Worm (Caenorhabditis elegans) whole organism, L2 larva: ENCODE data around the gene oig-5.

Experiments used
- ZK546.5 ChIP-seq: sonication (generic microtip); optimal IDR thresholded peaks from 2 replicates; lab custom pipeline; 2017; ENCODE audit warnings: missing biosample characterization, missing genetic modification characterization
- alr-1 ChIP-seq: fragments of 150-350 bp; optimal IDR thresholded peaks from 2 replicates; lab custom pipeline; 2014; ENCODE audit warnings: missing biosample characterization, missing genetic modification characterization
- aly-2 ChIP-seq: fragments of 150-350 bp; optimal IDR thresholded peaks from 2 replicates; lab custom pipeline; 2014; ENCODE audit warnings: missing biosample characterization, missing genetic modification characterization
- ama-1 ChIP-seq: fragments of 150-350 bp; optimal IDR thresholded peaks from 2 replicates; lab custom pipeline; 2018; ENCODE audit warnings: inconsistent platforms
- blmp-1 ChIP-seq: sonication (generic microtip); optimal IDR thresholded peaks from 2 replicates; lab custom pipeline; 2017; ENCODE audit warnings: missing genetic modification characterization, mild to moderate bottlenecking, missing compliant biosample characterization, antibody characterized with exemption, moderate library complexity; ENCODE audit not compliant: insufficient read depth
- ceh-16 ChIP-seq: fragments of 150-350 bp; optimal IDR thresholded peaks from 2 replicates; lab custom pipeline; 2014; ENCODE audit warnings: missing biosample characterization, missing genetic modification characterization
- ceh-82 ChIP-seq: fragments of 150-350 bp; optimal IDR thresholded peaks from 2 replicates; lab custom pipeline; 2014; ENCODE audit warnings: missing biosample characterization, missing genetic modification characterization
- crh-2 ChIP-seq: sonication (generic microtip); optimal IDR thresholded peaks from 2 replicates; lab custom pipeline; 2017; ENCODE audit warnings: missing biosample characterization, missing genetic modification characterization
- egl-27 ChIP-seq: sonication (generic microtip); optimal IDR thresholded peaks from 3 replicates; lab custom pipeline; 2017; ENCODE audit warnings: missing biosample characterization, missing genetic modification reagents, missing genetic modification characterization
- elt-1 ChIP-seq: fragments of 150-350 bp; optimal IDR thresholded peaks from 2 replicates; lab custom pipeline; 2014; ENCODE audit warnings: missing biosample characterization, missing genetic modification characterization
- elt-3 ChIP-seq: sonication (generic microtip); optimal IDR thresholded peaks from 2 replicates; lab custom pipeline; 2017; ENCODE audit warnings: missing biosample characterization, missing genetic modification characterization
- fos-1 ChIP-seq: fragments of 150-350 bp; optimal IDR thresholded peaks from 2 replicates; lab custom pipeline; 2014; ENCODE audit warnings: missing biosample characterization, missing genetic modification characterization
- gmeb-1 ChIP-seq: fragments of 150-350 bp; optimal IDR thresholded peaks from 2 replicates; lab custom pipeline; 2014; ENCODE audit warnings: missing biosample characterization, missing genetic modification characterization
- lin-11 ChIP-seq: fragments of 150-350 bp; sonication (generic microtip); optimal IDR thresholded peaks from 2 replicates; lab custom pipeline; 2014; ENCODE audit warnings: missing biosample characterization, missing genetic modification characterization, inconsistent platforms, mixed read lengths
- lin-13 ChIP-seq: fragments of 150-350 bp; optimal IDR thresholded peaks from 2 replicates; lab custom pipeline; 2014; ENCODE audit warnings: missing biosample characterization, missing genetic modification reagents, missing genetic modification characterization
- lin-39 ChIP-seq: fragments of 150-350 bp; optimal IDR thresholded peaks from 2 replicates; lab custom pipeline; 2014; ENCODE audit warnings: missing biosample characterization, missing genetic modification reagents, missing genetic modification characterization
- lsy-2 ChIP-seq, 2 experiments: fragments of 150-350 bp in 1 of 2; sonication (generic microtip) in 1 of 2; optimal IDR thresholded peaks; 2 replicates each; lab custom pipeline; 2014 to 2017; ENCODE audit warnings: missing biosample characterization in 2 of 2, missing genetic modification characterization in 2 of 2
- mab-5 ChIP-seq: fragments of 150-350 bp; optimal IDR thresholded peaks from 2 replicates; lab custom pipeline; 2014; ENCODE audit warnings: missing biosample characterization, missing genetic modification characterization
- mbf-1 ChIP-seq: sonication (generic microtip); optimal IDR thresholded peaks from 2 replicates; lab custom pipeline; 2017; ENCODE audit warnings: missing biosample characterization, missing genetic modification characterization
- nhr-10 ChIP-seq: sonication (generic microtip); optimal IDR thresholded peaks from 2 replicates; lab custom pipeline; 2017; ENCODE audit warnings: missing biosample characterization, missing genetic modification characterization
- nhr-11 ChIP-seq: fragments of 150-350 bp; optimal IDR thresholded peaks from 2 replicates; lab custom pipeline; 2014; ENCODE audit warnings: missing biosample characterization, missing genetic modification characterization
- nhr-23 ChIP-seq: fragments of 150-350 bp; optimal IDR thresholded peaks from 2 replicates; lab custom pipeline; 2014; ENCODE audit warnings: missing biosample characterization, missing genetic modification reagents, missing genetic modification characterization
- nhr-237 ChIP-seq: fragments of 150-350 bp; optimal IDR thresholded peaks from 2 replicates; lab custom pipeline; 2014; ENCODE audit warnings: missing biosample characterization, missing genetic modification characterization
- nhr-25 ChIP-seq: fragments of 150-350 bp; sonication (generic microtip); optimal IDR thresholded peaks from 3 replicates; lab custom pipeline; 2014; ENCODE audit warnings: missing biosample characterization, missing genetic modification characterization
- peb-1 ChIP-seq: fragments of 150-350 bp; optimal IDR thresholded peaks from 2 replicates; lab custom pipeline; 2014; ENCODE audit warnings: missing biosample characterization, missing genetic modification characterization
- sem-4 ChIP-seq: fragments of 150-350 bp; optimal IDR thresholded peaks from 2 replicates; lab custom pipeline; 2014; ENCODE audit warnings: missing biosample characterization, missing genetic modification reagents, missing genetic modification characterization
- skn-1 ChIP-seq: sonication (generic microtip); optimal IDR thresholded peaks from 2 replicates; lab custom pipeline; 2017; ENCODE audit warnings: missing biosample characterization, missing genetic modification characterization
- sma-9 ChIP-seq, 2 experiments: fragments of 150-350 bp in 1 of 2; sonication (generic microtip) in 1 of 2; optimal IDR thresholded peaks; 2 replicates each; lab custom pipeline; 2014 to 2016; ENCODE audit warnings: missing genetic modification characterization in 2 of 2, mild to moderate bottlenecking in 1 of 2, missing biosample characterization in 1 of 2, missing compliant biosample characterization in 1 of 2, missing genetic modification reagents in 1 of 2, moderate library complexity in 1 of 2
- snpc-4 ChIP-seq: fragments of 150-350 bp; optimal IDR thresholded peaks from 2 replicates; lab custom pipeline; 2014; ENCODE audit warnings: missing biosample characterization, missing genetic modification characterization
- unc-55 ChIP-seq: fragments of 150-350 bp; sonication (generic microtip); optimal IDR thresholded peaks from 3 replicates; lab custom pipeline; 2014; ENCODE audit warnings: missing biosample characterization, missing genetic modification reagents, missing genetic modification characterization
- unc-62 ChIP-seq: fragments of 150-350 bp; optimal IDR thresholded peaks from 2 replicates; lab custom pipeline; 2014; ENCODE audit warnings: missing biosample characterization, missing genetic modification reagents, missing genetic modification characterization
- zag-1 ChIP-seq: fragments of 150-350 bp; optimal IDR thresholded peaks from 2 replicates; lab custom pipeline; 2014; ENCODE audit warnings: missing biosample characterization, missing genetic modification characterization
- ztf-4 ChIP-seq: fragments of 150-350 bp; optimal IDR thresholded peaks from 2 replicates; lab custom pipeline; 2014; ENCODE audit warnings: missing biosample characterization, missing genetic modification characterization

oig-5 gene

ce11 chrIV:14824878-14825352 is 17.9 kb downstream of the oig-5 start, which contains the start of gene sec-61.A (continued):
- TF ChIP-seq blmp-1 (tag; lab: Kevin White, UChicago) (no peak), skn-1 (no peak), lin-13 (GFP tag; lab: Kevin White, UChicago) (peak; percentile 56), nhr-237 (tag; lab: Kevin White, UChicago) (peak; percentile 16), zag-1 (no peak), elt-3 (no peak), unc-55 (GFP tag; lab: Kevin White, UChicago) (peak; percentile 73), nhr-25 (tag; lab: Kevin White, UChicago) (peak; percentile 77)
- TF ChIP-seq, all 48 proteins: peak for 19

DNA sequence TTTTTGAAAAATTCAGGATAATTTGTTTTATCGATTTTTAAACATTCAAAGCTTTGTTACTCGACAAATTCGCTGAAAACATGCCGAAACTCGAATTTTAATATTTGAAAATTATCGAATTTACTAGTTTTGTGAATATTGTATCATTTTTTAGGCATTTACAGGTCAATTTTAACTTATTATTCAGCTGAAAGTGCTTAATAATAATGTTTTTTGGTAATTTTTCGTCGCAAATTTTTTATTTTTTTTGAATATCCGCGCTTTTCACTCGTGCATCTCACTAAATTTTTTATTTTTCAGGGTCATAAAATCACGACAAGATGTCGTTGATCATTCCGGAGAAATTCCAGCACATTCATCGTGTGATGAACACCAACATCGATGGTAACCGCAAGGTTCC is 18.4 kb downstream of the oig-5 start, which contains the start of gene rps-18:
rps-18 (plus strand) TSS at position 301 of the 400 bp plus-strand sequence.
- TF ChIP-seq ceh-16 (tag; lab: Kevin White, UChicago) (no peak), egl-27 (no peak), nhr-10 (no peak), ztf-4 (tag; lab: Kevin White, UChicago) (no peak), aly-2 (tag; lab: Kevin White, UChicago) (no peak), gmeb-1 (tag; lab: Kevin White, UChicago) (no peak), snpc-4 (no peak), ceh-82 (no peak), unc-55 (GFP tag; lab: Kevin White, UChicago) (no peak), nhr-237 (tag; lab: Kevin White, UChicago) (no peak), lin-13 (GFP tag; lab: Kevin White, UChicago) (no peak), sma-9 (GFP tag; optimal IDR thresholded peaks at IDR 0.05; lab: Kevin White, UChicago) (no peak), sma-9 (tag; optimal IDR thresholded peaks at IDR 0.05; lab: Kevin White, UChicago) (no peak), lin-39 (tag; lab: Kevin White, UChicago) (no peak), fos-1 (no peak), lsy-2 (tag; optimal IDR thresholded peaks at IDR 0.05; lab: Kevin White, UChicago) (no peak), mab-5 (tag; lab: Kevin White, UChicago) (no peak), nhr-23 (tag; lab: Kevin White, UChicago) (no peak)

- TF ChIP-seq ZK546.5 (tag; lab: Kevin White, UChicago) (no peak), nhr-23 (tag; lab: Kevin White, UChicago) (no peak), crh-2 (tag; lab: Kevin White, UChicago) (no peak), unc-55 (GFP tag; lab: Kevin White, UChicago) (no peak), ztf-4 (tag; lab: Kevin White, UChicago) (no peak), nhr-11 (no peak), ama-1 (lab: Kevin White, UChicago) (no peak), mbf-1 (tag; lab: Kevin White, UChicago) (no peak)
- TF ChIP-seq, all 48 proteins: peak for 0
These were observed 19.3 kb downstream of the oig-5 start for ce11 chrIV:14826151-14826757.

DNA sequence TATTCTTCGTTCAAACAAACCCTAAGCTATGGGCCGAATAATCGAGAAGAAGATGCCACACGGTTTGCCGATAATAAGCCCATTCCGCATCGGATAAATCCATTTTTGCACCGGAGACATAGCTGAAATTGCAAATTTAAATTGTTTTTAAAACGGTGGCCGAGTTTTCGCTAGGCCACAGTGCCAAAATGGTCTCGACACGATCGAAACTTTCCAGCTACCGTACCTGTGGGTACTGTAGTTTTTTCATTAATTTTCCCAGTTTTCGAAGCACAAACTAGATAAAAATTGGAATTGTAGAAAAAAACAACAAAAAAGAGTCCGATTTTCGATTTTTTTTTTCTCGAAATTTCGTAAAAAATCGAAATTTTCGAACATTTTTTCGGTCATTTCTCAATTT is 21.2 kb downstream of the oig-5 start:
- no peak for TF ChIP-seq egl-27
- TF ChIP-seq lin-13 (GFP tag; lab: Kevin White, UChicago) = no peak
- TF ChIP-seq gmeb-1 (tag; lab: Kevin White, UChicago) = no peak
- TF ChIP-seq unc-62 (GFP tag; lab: Kevin White, UChicago) = no peak
- TF ChIP-seq nhr-237 (tag; lab: Kevin White, UChicago) = no peak
- TF ChIP-seq sem-4 (tag; lab: Kevin White, UChicago) = no peak
- no peak for TF ChIP-seq nhr-23 (tag; lab: Kevin White, UChicago)
- no peak for TF ChIP-seq mab-5 (tag; lab: Kevin White, UChicago)
- no peak for TF ChIP-seq peb-1 (tag; lab: Kevin White, UChicago)
- TF ChIP-seq zag-1 = no peak
- no peak for TF ChIP-seq elt-1 (tag; lab: Kevin White, UChicago)
- TF ChIP-seq lin-11 (tag; lab: Kevin White, UChicago) = no peak
- TF ChIP-seq, all 48 proteins: peak for 0

- no peak for TF ChIP-seq alr-1 (tag; lab: Kevin White, UChicago)
These were observed 22.0 kb downstream of the oig-5 start, which contains the start of gene hhat-2 for ce11 chrIV:14829026-14829425. hhat-2 (minus strand) TSS chrIV:14829126.
